Worm (Caenorhabditis elegans) whole organism, L3 larva: ENCODE results near the gene ins-13.

Experiments used
- R02D3.7 ChIP-seq: fragments of 150-350 bp; optimal IDR thresholded peaks from 2 replicates; lab custom pipeline; 2014; ENCODE audit warnings: missing biosample characterization, missing genetic modification characterization
- ceh-82 ChIP-seq: fragments of 150-350 bp; optimal IDR thresholded peaks from 2 replicates; lab custom pipeline; 2014; ENCODE audit warnings: missing biosample characterization, missing genetic modification characterization
- daf-12 ChIP-seq: fragments of 150-350 bp; optimal IDR thresholded peaks from 2 replicates; lab custom pipeline; 2014; ENCODE audit warnings: missing biosample characterization, missing genetic modification reagents, missing genetic modification characterization
- egl-5 ChIP-seq: fragments of 150-350 bp; optimal IDR thresholded peaks from 2 replicates; lab custom pipeline; 2017; ENCODE audit warnings: missing biosample characterization, missing genetic modification reagents, missing genetic modification characterization, inconsistent platforms
- elt-3 ChIP-seq, 3 experiments: fragments of 150-350 bp in 1 of 3; sonication (generic microtip) in 2 of 3; optimal IDR thresholded peaks; 2 replicates in 2 of 3; 4 replicates in 1 of 3; lab custom pipeline; 2014 to 2017; ENCODE audit warnings: missing biosample characterization in 3 of 3, missing genetic modification characterization in 3 of 3
- fkh-10 ChIP-seq: sonication (generic microtip); optimal IDR thresholded peaks from 2 replicates; lab custom pipeline; 2017; ENCODE audit warnings: missing biosample characterization, missing genetic modification reagents, missing genetic modification characterization
- fkh-2 ChIP-seq: fragments of 150-350 bp; optimal IDR thresholded peaks from 2 replicates; lab custom pipeline; 2014; ENCODE audit warnings: missing biosample characterization, missing genetic modification reagents, missing genetic modification characterization
- hmg-11 ChIP-seq: sonication (generic microtip); optimal IDR thresholded peaks from 2 replicates; lab custom pipeline; 2016; ENCODE audit warnings: missing genetic modification characterization, missing compliant biosample characterization
- jun-1 ChIP-seq: fragments of 150-350 bp; optimal IDR thresholded peaks from 2 replicates; lab custom pipeline; 2014; ENCODE audit warnings: missing biosample characterization, missing genetic modification reagents, missing genetic modification characterization
- lin-15B ChIP-seq: fragments of 150-350 bp; optimal IDR thresholded peaks from 2 replicates; lab custom pipeline; 2014; ENCODE audit warnings: missing biosample characterization, missing genetic modification characterization
- mdl-1 ChIP-seq: fragments of 150-350 bp; optimal IDR thresholded peaks from 2 replicates; lab custom pipeline; 2014; ENCODE audit warnings: missing biosample characterization, missing genetic modification characterization
- nhr-11 ChIP-seq: fragments of 150-350 bp; optimal IDR thresholded peaks from 2 replicates; lab custom pipeline; 2014; ENCODE audit warnings: missing biosample characterization, missing genetic modification characterization
- nhr-12 ChIP-seq: fragments of 150-350 bp; optimal IDR thresholded peaks from 2 replicates; lab custom pipeline; 2014; ENCODE audit warnings: missing biosample characterization, missing genetic modification characterization
- nhr-25 ChIP-seq: sonication (generic microtip); optimal IDR thresholded peaks from 2 replicates; lab custom pipeline; 2017; ENCODE audit warnings: missing biosample characterization, missing genetic modification characterization
- nhr-28 ChIP-seq: fragments of 150-350 bp; optimal IDR thresholded peaks from 2 replicates; lab custom pipeline; 2014; ENCODE audit warnings: missing biosample characterization, missing genetic modification characterization
- nhr-67 ChIP-seq: fragments of 150-350 bp; optimal IDR thresholded peaks from 2 replicates; lab custom pipeline; 2014; ENCODE audit warnings: missing biosample characterization, missing genetic modification characterization
- nhr-77 ChIP-seq: fragments of 150-350 bp; optimal IDR thresholded peaks from 2 replicates; lab custom pipeline; 2014; ENCODE audit warnings: missing biosample characterization, missing genetic modification characterization
- pqm-1 ChIP-seq: fragments of 150-350 bp; optimal IDR thresholded peaks from 2 replicates; lab custom pipeline; 2017; ENCODE audit warnings: missing biosample characterization, missing genetic modification characterization, inconsistent platforms
- unc-39 ChIP-seq: sonication (generic microtip); optimal IDR thresholded peaks from 4 replicates; lab custom pipeline; 2017; ENCODE audit warnings: missing biosample characterization, missing genetic modification characterization
- ztf-4 ChIP-seq: fragments of 150-350 bp; optimal IDR thresholded peaks from 2 replicates; lab custom pipeline; 2014; ENCODE audit warnings: missing biosample characterization, missing genetic modification characterization

Gene ins-13

DNA sequence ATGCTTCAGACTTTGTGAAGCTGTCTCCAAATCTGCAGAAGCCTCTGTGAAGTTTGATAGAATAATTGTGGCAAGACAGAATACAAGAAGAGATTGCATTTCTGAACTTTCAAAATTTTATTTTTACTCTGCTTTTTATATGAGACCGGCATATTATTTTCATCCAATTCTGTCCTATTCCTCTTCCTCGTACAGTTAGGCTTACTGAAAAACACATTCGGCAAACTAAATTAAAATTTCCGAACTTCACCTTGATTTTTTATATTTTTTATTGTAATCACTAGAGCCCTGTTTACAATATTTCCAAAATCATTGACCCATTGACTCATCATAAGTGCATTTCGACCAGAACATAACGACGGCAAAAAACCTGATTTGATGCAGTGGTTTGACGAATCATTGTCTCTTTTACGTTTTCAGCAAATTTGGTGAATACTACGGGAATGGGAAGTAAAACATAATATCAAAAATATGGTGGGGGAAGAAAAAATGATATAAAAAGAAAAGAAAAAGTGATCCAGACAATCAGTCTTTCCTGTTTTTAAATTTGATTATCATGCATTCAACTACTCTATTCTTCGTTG lies 46.4 kb downstream of the ins-13 start, which contains the start of the genes suex-1 and F12A10.9:
suex-1 (minus strand) TSS at position 101 of the 584 bp plus-strand sequence.
F12A10.9 (plus strand) TSS at position 534 of the 584 bp plus-strand sequence.
- TF ChIP-seq ceh-82 (tag; lab: Kevin White, UChicago) (no peak), elt-3 (tag; optimal IDR thresholded peaks at IDR 0.05; lab: Kevin White, UChicago) (no peak), R02D3.7 (tag; lab: Kevin White, UChicago) (no peak), nhr-12 (tag; lab: Kevin White, UChicago) (no peak), nhr-67 (tag; lab: Kevin White, UChicago) (no peak), jun-1 (tag; lab: Kevin White, UChicago) (no peak), nhr-77 (tag; lab: Kevin White, UChicago) (no peak), fkh-2 (tag; lab: Kevin White, UChicago) (no peak), nhr-25 (tag; lab: Kevin White, UChicago) (no peak), mdl-1 (tag; lab: Kevin White, UChicago) (no peak), unc-39 (tag; lab: Kevin White, UChicago) (no peak), nhr-28 (tag; lab: Kevin White, UChicago) (no peak), fkh-10 (GFP tag; lab: Kevin White, UChicago) (no peak), hmg-11 (tag; lab: Kevin White, UChicago) (no peak)

DNA sequence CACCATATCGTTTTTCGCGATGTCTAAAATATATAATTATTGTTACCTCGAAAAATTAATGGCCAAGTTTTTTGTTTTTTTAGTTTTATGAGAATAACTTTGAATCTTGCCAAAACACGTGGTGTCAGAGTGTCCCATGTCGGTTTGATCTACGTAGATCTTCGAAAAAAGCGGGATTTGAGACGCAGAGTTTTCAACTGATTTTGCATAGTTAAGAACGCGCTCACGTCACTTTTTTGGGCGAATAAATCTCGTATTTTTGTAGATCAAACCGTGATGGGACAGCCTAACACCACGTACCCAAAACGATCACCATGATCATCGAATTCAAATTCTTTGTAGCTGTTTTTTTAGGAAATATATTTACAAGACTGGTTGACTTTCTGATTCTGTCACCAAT lies 47.1 kb downstream of the ins-13 start:
- no peak for TF ChIP-seq mdl-1 (tag; lab: Kevin White, UChicago)
- TF ChIP-seq pqm-1, result no peak
- no peak for TF ChIP-seq nhr-11 (tag; lab: Kevin White, UChicago)
- TF ChIP-seq ceh-82 (tag; lab: Kevin White, UChicago), result no peak

DNA sequence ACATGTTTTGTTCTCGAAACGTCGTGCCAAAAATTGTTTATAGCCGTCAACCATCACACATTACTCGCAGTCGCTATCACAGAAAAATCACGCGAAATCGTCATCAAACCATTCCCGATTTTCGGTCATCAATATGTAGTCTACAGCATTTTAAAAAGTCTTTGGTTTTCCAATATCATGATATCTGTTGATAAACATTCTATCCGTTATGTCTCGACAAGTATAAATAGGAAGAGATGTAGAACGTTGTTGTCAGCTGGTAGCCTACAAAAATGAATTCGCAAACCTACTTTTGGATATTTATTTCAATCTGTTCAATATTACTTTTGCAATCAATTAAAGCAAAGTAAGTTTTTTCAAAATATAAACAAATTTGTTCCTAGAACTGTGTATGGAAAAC lies 48.3 kb downstream of the ins-13 start, which contains the start of gene F12A10.1:
F12A10.1 (plus strand) TSS at position 166 of the 400 bp plus-strand sequence.
- TF ChIP-seq daf-12 (tag; lab: Kevin White, UChicago) (no peak), lin-15B (no peak), ceh-82 (tag; lab: Kevin White, UChicago) (no peak), egl-5 (tag; lab: Kevin White, UChicago) (no peak), ztf-4 (tag; lab: Kevin White, UChicago) (no peak), hmg-11 (tag; lab: Kevin White, UChicago) (no peak), mdl-1 (tag; lab: Kevin White, UChicago) (no peak)
